Worm (Caenorhabditis elegans) whole organism, L3 larva: ENCODE measurements around the gene dpf-4.

Experiments used
- R02D3.7 ChIP-seq: fragments of 150-350 bp; optimal IDR thresholded peaks from 2 replicates; lab custom pipeline; 2014; ENCODE audit warnings: missing biosample characterization, missing genetic modification characterization
- aly-2 ChIP-seq: fragments of 150-350 bp; optimal IDR thresholded peaks from 2 replicates; lab custom pipeline; 2014; ENCODE audit warnings: missing biosample characterization, missing genetic modification characterization
- ama-1 ChIP-seq: fragments of 150-350 bp; optimal IDR thresholded peaks from 2 replicates; lab custom pipeline; 2018
- ceh-82 ChIP-seq: fragments of 150-350 bp; optimal IDR thresholded peaks from 2 replicates; lab custom pipeline; 2014; ENCODE audit warnings: missing biosample characterization, missing genetic modification characterization
- egl-5 ChIP-seq: fragments of 150-350 bp; optimal IDR thresholded peaks from 2 replicates; lab custom pipeline; 2017; ENCODE audit warnings: missing biosample characterization, missing genetic modification reagents, missing genetic modification characterization, inconsistent platforms
- elt-1 ChIP-seq: fragments of 150-350 bp; optimal IDR thresholded peaks from 2 replicates; lab custom pipeline; 2014; ENCODE audit warnings: missing biosample characterization, missing genetic modification characterization
- elt-2 ChIP-seq: sonication (generic microtip); optimal IDR thresholded peaks from 2 replicates; lab custom pipeline; 2016; ENCODE audit warnings: missing genetic modification reagents, mild to moderate bottlenecking, missing genetic modification characterization, missing compliant biosample characterization
- elt-3 ChIP-seq, 3 experiments: fragments of 150-350 bp in 1 of 3; sonication (generic microtip) in 2 of 3; optimal IDR thresholded peaks; 2 replicates in 2 of 3; 4 replicates in 1 of 3; lab custom pipeline; 2014 to 2017; ENCODE audit warnings: missing biosample characterization in 3 of 3, missing genetic modification characterization in 3 of 3
- fkh-10 ChIP-seq: sonication (generic microtip); optimal IDR thresholded peaks from 2 replicates; lab custom pipeline; 2017; ENCODE audit warnings: missing biosample characterization, missing genetic modification reagents, missing genetic modification characterization
- fos-1 ChIP-seq: fragments of 150-350 bp; optimal IDR thresholded peaks from 2 replicates; lab custom pipeline; 2014; ENCODE audit warnings: missing biosample characterization, missing genetic modification characterization
- jun-1 ChIP-seq: fragments of 150-350 bp; optimal IDR thresholded peaks from 2 replicates; lab custom pipeline; 2014; ENCODE audit warnings: missing biosample characterization, missing genetic modification reagents, missing genetic modification characterization
- lin-15B ChIP-seq: fragments of 150-350 bp; optimal IDR thresholded peaks from 2 replicates; lab custom pipeline; 2014; ENCODE audit warnings: missing biosample characterization, missing genetic modification characterization
- lin-39 ChIP-seq: fragments of 150-350 bp; optimal IDR thresholded peaks from 2 replicates; lab custom pipeline; 2018; ENCODE audit warnings: missing biosample characterization, missing genetic modification reagents, missing genetic modification characterization
- lsy-12 ChIP-seq: sonication (generic microtip); optimal IDR thresholded peaks from 2 replicates; lab custom pipeline; 2016; ENCODE audit warnings: mild to moderate bottlenecking, missing genetic modification characterization, missing compliant biosample characterization
- mdl-1 ChIP-seq: fragments of 150-350 bp; optimal IDR thresholded peaks from 2 replicates; lab custom pipeline; 2014; ENCODE audit warnings: missing biosample characterization, missing genetic modification characterization
- nfya-1 ChIP-seq: sonication (generic microtip); optimal IDR thresholded peaks from 2 replicates; lab custom pipeline; 2017; ENCODE audit warnings: missing genetic modification characterization, mild to moderate bottlenecking, missing compliant biosample characterization, antibody characterized with exemption, moderate library complexity; ENCODE audit not compliant: insufficient read depth
- nhr-11 ChIP-seq: fragments of 150-350 bp; optimal IDR thresholded peaks from 2 replicates; lab custom pipeline; 2014; ENCODE audit warnings: missing biosample characterization, missing genetic modification characterization
- nhr-23 ChIP-seq: fragments of 150-350 bp; optimal IDR thresholded peaks from 2 replicates; lab custom pipeline; 2014; ENCODE audit warnings: missing biosample characterization, missing genetic modification reagents, missing genetic modification characterization
- nhr-237 ChIP-seq: fragments of 150-350 bp; optimal IDR thresholded peaks from 2 replicates; lab custom pipeline; 2014; ENCODE audit warnings: missing biosample characterization, missing genetic modification characterization
- nhr-25 ChIP-seq: sonication (generic microtip); optimal IDR thresholded peaks from 2 replicates; lab custom pipeline; 2017; ENCODE audit warnings: missing biosample characterization, missing genetic modification characterization
- nhr-43 ChIP-seq: sonication (generic microtip); optimal IDR thresholded peaks from 2 replicates; lab custom pipeline; 2016; ENCODE audit warnings: mild to moderate bottlenecking, missing genetic modification characterization, missing compliant biosample characterization; ENCODE audit not compliant: poor library complexity, severe bottlenecking
- nhr-67 ChIP-seq: fragments of 150-350 bp; optimal IDR thresholded peaks from 2 replicates; lab custom pipeline; 2014; ENCODE audit warnings: missing biosample characterization, missing genetic modification characterization
- nhr-76 ChIP-seq: fragments of 150-350 bp; sonication (generic microtip); optimal IDR thresholded peaks from 5 replicates; lab custom pipeline; 2014; ENCODE audit warnings: missing biosample characterization, missing genetic modification characterization
- pha-4 ChIP-seq: fragments of 150-350 bp; optimal IDR thresholded peaks from 2 replicates; lab custom pipeline; 2014; ENCODE audit warnings: missing biosample characterization, missing genetic modification reagents, missing genetic modification characterization
- pqm-1 ChIP-seq: fragments of 150-350 bp; optimal IDR thresholded peaks from 2 replicates; lab custom pipeline; 2017; ENCODE audit warnings: missing biosample characterization, missing genetic modification characterization, inconsistent platforms
- sea-2 ChIP-seq: fragments of 150-350 bp; sonication (generic microtip); optimal IDR thresholded peaks from 4 replicates; lab custom pipeline; 2014; ENCODE audit warnings: missing biosample characterization, missing genetic modification reagents, missing genetic modification characterization
- unc-39 ChIP-seq: sonication (generic microtip); optimal IDR thresholded peaks from 4 replicates; lab custom pipeline; 2017; ENCODE audit warnings: missing biosample characterization, missing genetic modification characterization
- unc-62 ChIP-seq: fragments of 150-350 bp; sonication (generic microtip); optimal IDR thresholded peaks from 4 replicates; lab custom pipeline; 2014; ENCODE audit warnings: missing biosample characterization, missing genetic modification reagents, missing genetic modification characterization
- ztf-11 ChIP-seq: fragments of 150-350 bp; optimal IDR thresholded peaks from 2 replicates; lab custom pipeline; 2014; ENCODE audit warnings: missing biosample characterization, missing genetic modification characterization
- ztf-4 ChIP-seq: fragments of 150-350 bp; optimal IDR thresholded peaks from 2 replicates; lab custom pipeline; 2014; ENCODE audit warnings: missing biosample characterization, missing genetic modification characterization

dpf-4 gene

DNA sequence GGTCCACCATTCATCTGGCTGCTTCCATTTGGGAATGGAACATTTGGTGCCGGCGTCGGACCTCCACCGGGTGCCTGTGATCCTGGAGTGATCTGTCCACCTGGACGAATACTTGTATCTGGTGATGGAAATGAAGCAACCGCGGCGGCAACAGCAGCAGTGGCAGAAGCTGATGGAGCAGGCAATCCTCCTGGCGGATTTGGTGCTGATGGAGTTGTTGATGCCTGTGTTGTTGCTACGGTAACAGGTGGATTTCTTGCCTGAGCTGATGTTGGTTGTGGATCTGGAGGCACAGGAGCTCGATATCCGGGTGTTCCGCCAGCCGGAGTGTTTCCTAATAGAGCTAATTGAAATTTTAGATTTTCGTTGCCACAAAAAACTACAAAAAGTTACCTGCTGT is 26.7 kb upstream of the dpf-4 start:
- TF ChIP-seq nhr-23 (tag; lab: Kevin White, UChicago) (no peak), nhr-237 (no peak), mdl-1 (tag; lab: Kevin White, UChicago) (no peak), nhr-67 (no peak), fkh-10 (GFP tag; lab: Kevin White, UChicago) (no peak), pqm-1 (tag; lab: Kevin White, UChicago) (no peak), jun-1 (tag; lab: Kevin White, UChicago) (no peak), nhr-11 (tag; lab: Kevin White, UChicago) (no peak), egl-5 (tag; lab: Kevin White, UChicago) (no peak), nfya-1 (tag; lab: Kevin White, UChicago) (no peak), nhr-25 (tag; lab: Kevin White, UChicago) (no peak)
- TF ChIP-seq, all 47 proteins: peak for 0

DNA sequence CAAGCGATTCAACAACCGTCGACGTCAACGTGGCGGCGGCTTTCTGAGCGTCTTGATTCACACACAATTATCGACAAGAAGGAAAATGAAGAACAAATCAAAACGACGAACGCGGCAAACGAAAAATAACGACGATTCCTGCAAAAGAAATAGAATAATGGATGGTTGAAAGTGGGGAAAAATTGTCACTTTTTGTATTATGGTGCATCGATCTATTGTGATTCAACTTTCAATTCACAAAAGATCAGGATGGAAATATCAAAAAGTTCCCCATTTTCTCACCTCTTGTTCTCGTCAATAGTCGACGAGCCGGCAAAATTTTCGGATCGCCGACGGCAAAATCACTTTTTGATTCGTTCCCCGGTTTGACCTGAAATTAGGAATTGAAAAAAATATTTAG is 25.7 kb upstream of the dpf-4 start, which contains the start of the genes R12B2.13 and mdt-15:
TSS of gene R12B2.13 (minus strand) at position 101 of the 400 bp plus-strand sequence.
TSS of gene mdt-15 (minus strand) at position 376 of the 400 bp plus-strand sequence.
- no peak for TF ChIP-seq nfya-1 (tag; lab: Kevin White, UChicago)
- no peak for TF ChIP-seq ztf-4
- TF ChIP-seq lsy-12 (tag; lab: Kevin White, UChicago) = no peak

DNA sequence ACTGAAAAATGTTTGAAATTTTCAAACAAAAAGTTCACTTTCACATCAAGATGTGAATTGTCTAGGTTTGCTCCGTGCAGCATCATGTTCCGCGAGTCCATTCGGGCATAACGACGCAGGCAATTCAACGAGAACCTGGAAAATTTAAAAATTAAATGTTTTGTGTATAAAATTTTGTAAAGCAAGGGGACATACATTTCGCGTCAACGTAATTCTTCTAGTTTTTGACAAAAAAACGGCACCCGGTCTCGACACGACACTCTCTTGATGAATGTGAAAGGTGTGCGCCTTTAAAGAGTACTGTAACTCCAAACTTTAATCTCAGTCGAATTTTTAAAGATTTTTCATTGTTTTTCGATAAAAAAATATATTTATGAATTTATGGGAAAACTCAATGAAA is 25.1 kb upstream of the dpf-4 start, which contains the start of gene R12B2.6:
TSS of gene R12B2.6 (minus strand) at position 101 of the 400 bp plus-strand sequence.
- TF ChIP-seq ztf-4 = no peak
- no peak for TF ChIP-seq aly-2
- no peak for TF ChIP-seq ztf-11 (tag; lab: Kevin White, UChicago)
- no peak for TF ChIP-seq lin-39
- TF ChIP-seq lin-15B = no peak

ce11 chrIII:5834663-5835062 is 24.4 kb upstream of the dpf-4 start:
- no peak for TF ChIP-seq nhr-25 (tag; lab: Kevin White, UChicago)
- TF ChIP-seq egl-5 (tag; lab: Kevin White, UChicago) = no peak

DNA sequence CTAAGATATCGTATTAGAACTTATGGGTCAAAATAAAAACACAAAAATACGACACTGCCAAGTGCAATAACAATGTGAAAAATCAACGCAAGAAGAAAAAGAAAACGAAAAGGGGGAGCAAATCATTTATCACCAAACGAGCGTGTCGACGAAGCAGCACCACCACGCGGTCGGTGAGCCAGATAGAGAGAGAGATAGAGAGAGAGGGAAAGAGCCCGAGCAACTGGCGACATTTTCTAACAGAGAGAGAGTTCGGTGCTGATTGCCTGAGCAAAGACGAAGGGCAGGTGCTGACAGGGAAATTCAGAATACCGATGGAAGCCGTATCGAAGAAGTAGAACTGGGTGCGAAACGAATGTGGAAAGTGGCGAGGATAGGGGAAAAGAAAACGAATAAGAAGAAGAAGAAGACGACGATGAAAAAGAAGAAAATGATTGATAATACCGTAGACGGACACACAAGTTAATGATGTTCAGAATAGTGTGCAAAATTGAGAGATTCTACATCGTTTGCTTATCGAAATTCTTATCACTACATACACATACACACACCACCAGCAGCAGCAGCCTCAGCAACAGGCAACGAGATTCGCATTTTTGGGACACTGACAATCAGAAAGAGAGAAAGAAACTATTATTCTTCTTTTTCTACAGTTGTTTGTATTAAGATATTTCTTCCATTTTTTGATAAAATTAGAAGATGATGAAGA is 23.8 kb upstream of the dpf-4 start:
- TF ChIP-seq ceh-82 (tag; lab: Kevin White, UChicago) (no peak), nhr-23 (tag; lab: Kevin White, UChicago) (peak; percentile 68), nhr-76 (tag; lab: Kevin White, UChicago) (no peak), lsy-12 (tag; lab: Kevin White, UChicago) (peak; percentile 12), ama-1 (lab: Kevin White, UChicago) (peak; percentile 20), nfya-1 (tag; lab: Kevin White, UChicago) (peak; percentile 15), lin-39 (peak; percentile 65), elt-2 (peak; percentile 88), jun-1 (tag; lab: Kevin White, UChicago) (no peak), egl-5 (tag; lab: Kevin White, UChicago) (no peak), nhr-43 (peak; percentile 65), elt-3 (tag; optimal IDR thresholded peaks at IDR 0.05; lab: Kevin White, UChicago) (peak in 2 of 3 experiments; percentile 78 to 88), pqm-1 (tag; lab: Kevin White, UChicago) (peak; percentile 54)

DNA sequence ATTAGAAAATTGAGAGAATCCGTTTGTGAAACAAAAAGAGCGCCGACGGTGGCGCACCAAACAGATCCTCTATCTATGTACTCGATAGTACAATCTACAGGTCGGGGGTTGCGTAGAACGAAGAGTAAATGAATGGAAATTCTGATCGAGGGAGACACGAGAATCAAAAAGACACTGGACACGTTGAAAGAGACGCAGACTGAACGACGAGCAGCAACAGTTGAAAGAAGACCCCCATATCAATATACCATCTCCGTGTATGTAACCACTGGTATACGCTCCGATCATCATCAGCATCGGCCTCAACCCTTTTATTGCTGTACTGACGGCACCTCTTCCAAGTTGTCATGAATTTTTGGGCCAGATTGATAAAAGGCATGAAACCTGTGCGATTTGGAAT is 22.8 kb upstream of the dpf-4 start:
- TF ChIP-seq nhr-23 (tag; lab: Kevin White, UChicago) (peak; percentile 51), lin-39 (no peak), sea-2 (GFP tag; lab: Kevin White, UChicago) (no peak), pha-4 (tag; lab: Kevin White, UChicago) (peak; percentile 10), unc-62 (GFP tag; lab: Kevin White, UChicago) (no peak), lsy-12 (tag; lab: Kevin White, UChicago) (no peak), unc-39 (tag; lab: Kevin White, UChicago) (no peak), ztf-4 (no peak), aly-2 (no peak), fos-1 (tag; lab: Kevin White, UChicago) (no peak), R02D3.7 (no peak), elt-3 (tag; optimal IDR thresholded peaks at IDR 0.05; lab: Kevin White, UChicago) (no peak), elt-1 (tag; lab: Kevin White, UChicago) (peak; percentile 50), elt-2 (no peak)
